Fruit fly (Drosophila melanogaster) Kc167 (cell line): Measurements from ENCODE around the gene CG34167.

ENCODE experiments used
- Myc ChIP-seq: fragments of >200 bp; optimal IDR thresholded peaks from 2 replicates; lab custom pipeline; 2017; ENCODE audit warnings: missing external identifiers
- Sin3A ChIP-seq: fragments of >200 bp; optimal IDR thresholded peaks from 2 replicates; lab custom pipeline; 2018; ENCODE audit warnings: missing external identifiers
- h ChIP-seq: fragments of >200 bp; optimal IDR thresholded peaks from 3 replicates; lab custom pipeline; 2018; ENCODE audit warnings: missing external identifiers
- psq ChIP-seq: fragments of >200 bp; optimal IDR thresholded peaks from 2 replicates; lab custom pipeline; 2017; ENCODE audit warnings: missing external identifiers

DNA sequence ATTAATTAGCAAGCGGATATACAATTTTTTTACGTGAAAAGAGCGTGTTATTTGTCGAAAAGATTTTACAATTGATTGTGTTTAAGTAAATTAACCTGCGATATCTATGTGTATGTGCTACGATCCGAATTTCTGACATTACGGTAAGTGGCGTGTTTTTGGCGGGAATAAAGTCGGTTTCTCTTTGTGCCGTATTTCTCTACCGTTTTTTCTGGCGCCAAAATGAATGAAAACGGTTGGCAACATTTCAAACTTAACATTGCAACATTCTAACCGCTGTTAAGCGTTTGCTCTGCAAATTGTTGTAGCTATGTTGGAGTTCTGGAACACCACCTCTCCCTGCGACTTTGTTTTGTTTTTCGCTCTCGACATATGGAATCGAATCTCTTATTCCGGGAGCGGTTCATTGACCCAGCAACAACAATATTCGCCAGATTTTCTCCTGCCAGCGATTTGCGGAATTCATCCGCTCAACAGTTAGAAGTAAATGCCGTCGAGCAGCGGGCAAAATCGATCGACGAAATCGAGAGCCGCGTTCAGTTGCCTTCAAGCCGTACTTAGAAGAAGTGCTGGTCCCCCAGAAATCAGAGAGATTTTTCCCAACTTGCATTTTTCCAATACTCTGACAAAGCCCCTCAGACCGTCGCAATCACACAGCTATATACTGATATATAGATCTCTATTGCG lies 39.1 kb upstream of the CG34167 start:
- TF ChIP-seq Sin3A (lab: Kevin White, UChicago), result no peak
- no peak for TF ChIP-seq h (lab: Kevin White, UChicago)
- no peak for TF ChIP-seq psq (lab: Kevin White, UChicago)
- no peak for TF ChIP-seq Myc (lab: Kevin White, UChicago)
